Worm (Caenorhabditis elegans): ENCODE data around the gene F53A2.1.

Gene F53A2.1

DNA sequence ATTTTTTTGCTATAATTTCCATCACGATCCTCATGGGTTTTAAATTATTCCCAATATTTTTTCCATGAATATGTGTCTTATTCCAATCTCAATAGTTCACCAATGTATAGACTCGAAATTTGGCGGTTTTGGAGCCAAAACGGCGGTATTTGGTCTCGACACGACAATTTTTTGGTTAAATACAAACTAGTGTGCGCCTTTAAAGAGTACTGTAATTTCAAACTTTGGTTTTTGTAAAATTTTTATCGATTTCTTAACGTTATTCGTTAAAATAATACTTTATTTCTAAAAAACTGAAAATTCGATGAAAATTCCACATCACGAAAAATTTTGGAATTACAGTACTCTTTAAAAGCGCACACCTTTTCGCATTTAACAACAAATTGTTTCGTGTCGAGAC lies 10.0 kb downstream of the F53A2.1 start:
- TF ChIP-seq zfh-2 (GFP tag; conservative IDR thresholded peaks at IDR 0.05) = no peak
- TF ChIP-seq cebp-1 (GFP tag; IDR thresholded peaks at IDR 0.05) = no peak
- TF ChIP-seq cebp-1 (tag; optimal IDR thresholded peaks at IDR 0.05) = no peak
- TF ChIP-seq F33H1.4 (GFP tag; IDR thresholded peaks at IDR 0.05) = peak; percentile 48
- TF ChIP-seq lsl-1 (GFP tag; optimal IDR thresholded peaks at IDR 0.05) = peak; percentile 56
- TF ChIP-seq lin-40 (tag; optimal IDR thresholded peaks at IDR 0.05) = no peak
- no peak for TF ChIP-seq T26A5.8 (tag; optimal IDR thresholded peaks at IDR 0.05)
- no peak for TF ChIP-seq rec-8 (tag; optimal IDR thresholded peaks at IDR 0.05)
- TF ChIP-seq bed-2 (GFP tag; IDR thresholded peaks at IDR 0.05) = no peak
- TF ChIP-seq egl-18 (GFP tag; IDR thresholded peaks at IDR 0.05) = no peak
- TF ChIP-seq madf-6 (GFP tag; IDR thresholded peaks at IDR 0.05) = peak; percentile 50
- no peak for TF ChIP-seq ztf-25 (GFP tag; IDR thresholded peaks at IDR 0.05)
- no peak for TF ChIP-seq unc-62 (GFP tag; optimal IDR thresholded peaks at IDR 0.05)
- no peak for TF ChIP-seq F10E7.11 (tag; optimal IDR thresholded peaks at IDR 0.05)
- TF ChIP-seq hsf-1 (GFP tag; IDR thresholded peaks at IDR 0.05) = no peak
- no peak for TF ChIP-seq tlf-1 (GFP tag; optimal IDR thresholded peaks at IDR 0.05)
- no peak for TF ChIP-seq ztf-28 (GFP tag; IDR thresholded peaks at IDR 0.05)
- TF ChIP-seq atf-7 (tag; optimal IDR thresholded peaks at IDR 0.05) = no peak
- no peak for TF ChIP-seq F22D6.2 (tag; optimal IDR thresholded peaks at IDR 0.05)
- no peak for TF ChIP-seq attf-3 (GFP tag; conservative IDR thresholded peaks at IDR 0.05)

DNA sequence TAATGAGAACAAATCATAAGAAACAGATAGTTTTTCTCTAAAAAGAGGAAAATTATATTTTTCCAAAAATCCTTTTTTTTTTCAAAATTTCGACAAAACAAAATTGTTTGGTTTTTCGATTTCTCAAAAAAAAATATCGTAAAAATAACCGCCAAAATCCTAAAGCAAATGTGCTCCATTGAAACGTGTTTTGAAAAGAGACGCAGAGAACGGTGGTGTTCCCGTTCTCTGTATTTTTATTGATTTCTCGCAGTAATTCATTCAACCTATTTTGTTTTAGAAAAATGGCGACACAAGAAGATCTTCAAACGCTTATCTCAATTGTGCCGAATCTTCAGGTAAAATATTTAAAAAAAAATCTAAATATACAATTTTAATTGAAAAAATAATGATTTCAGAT lies 10.9 kb downstream of the F53A2.1 start, which contains the start of gene Y43F4B.10:
TSS of gene Y43F4B.10 (plus strand) at position 281 of the 400 bp plus-strand sequence.
- no peak for TF ChIP-seq F39B2.1 (GFP tag; IDR thresholded peaks at IDR 0.05)
- peak; percentile 10 for TF ChIP-seq attf-5 (GFP tag; optimal IDR thresholded peaks at IDR 0.05)

DNA sequence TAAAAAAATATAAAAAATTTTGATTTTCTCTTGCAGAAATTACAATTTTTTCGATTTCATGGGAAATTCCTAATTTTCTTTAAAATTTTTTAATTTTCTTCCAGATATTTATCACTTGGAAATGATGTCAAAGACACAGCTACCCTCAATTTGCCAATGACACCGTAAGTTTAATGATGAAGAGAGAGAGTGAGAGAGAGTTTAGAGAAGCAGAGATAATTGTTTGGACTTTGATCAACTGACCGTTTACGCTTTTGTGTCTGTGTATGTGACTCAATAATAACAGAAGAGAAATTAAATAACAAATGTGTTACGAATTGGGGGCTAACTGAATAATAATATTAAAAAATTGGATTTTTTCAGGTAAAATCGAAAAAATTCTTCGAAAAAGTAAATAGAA lies 14.1 kb downstream of the F53A2.1 start:
- TF ChIP-seq let-526 (GFP tag; IDR thresholded peaks at IDR 0.05) (no peak), attf-5 (GFP tag; optimal IDR thresholded peaks at IDR 0.05) (peak; percentile 27)

DNA sequence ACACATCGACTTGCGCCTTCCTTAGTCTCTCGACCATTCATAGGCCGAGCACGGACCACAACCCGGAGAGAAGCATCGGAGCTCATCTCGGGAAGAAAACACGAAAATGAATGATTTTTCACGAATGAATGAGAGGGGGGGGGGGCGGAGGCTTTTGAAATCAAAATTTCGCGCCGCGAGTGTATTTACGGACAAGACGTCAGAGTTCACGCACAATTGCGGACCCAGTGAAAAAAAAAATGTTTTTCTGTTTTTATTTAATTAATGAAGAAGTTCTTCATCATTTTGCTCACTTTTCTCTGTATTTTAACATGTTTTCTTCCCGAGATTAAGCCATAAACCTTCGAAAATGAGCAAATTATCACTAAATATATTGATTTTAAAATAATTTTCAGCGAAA lies 17.5 kb downstream of the F53A2.1 start, which contains the start of the genes klp-19 and slc-36.1:
TSS of gene klp-19 (minus strand) at position 153 of the 400 bp plus-strand sequence.
TSS of gene slc-36.1 (plus strand) at position 396 of the 400 bp plus-strand sequence.
- TF ChIP-seq ceh-58 (GFP tag; IDR thresholded peaks at IDR 0.05) = no peak
- no peak for TF ChIP-seq sptf-2 (GFP tag; optimal IDR thresholded peaks at IDR 0.05)
- TF ChIP-seq Y53G8AR.9 (GFP tag; conservative IDR thresholded peaks at IDR 0.05) = no peak
- TF ChIP-seq hmg-1.2 (GFP tag; IDR thresholded peaks at IDR 0.05) = peak; percentile 13; the same call in 1 of the 2 replicates
- TF ChIP-seq snpc-1.3 (tag; optimal IDR thresholded peaks at IDR 0.05; ENCODE audit: insufficient read depth) = peak; percentile 56
- no peak for TF ChIP-seq K11D2.4 (GFP tag; IDR thresholded peaks at IDR 0.05)
- TF ChIP-seq tbp1 (GFP tag; optimal IDR thresholded peaks at IDR 0.05) = peak; percentile 11
- no peak for TF ChIP-seq F57A8.1 (GFP tag; optimal IDR thresholded peaks at IDR 0.05)
- TF ChIP-seq K12H6.12 (tag; optimal IDR thresholded peaks at IDR 0.05) = no peak
- TF ChIP-seq nfyb-1 (GFP tag; IDR thresholded peaks at IDR 0.05) = no peak
- TF ChIP-seq ztf-25 (GFP tag; IDR thresholded peaks at IDR 0.05) = no peak
- TF ChIP-seq hmg-20 (GFP tag; IDR thresholded peaks at IDR 0.05) = no peak
- no peak for TF ChIP-seq attf-5 (GFP tag; optimal IDR thresholded peaks at IDR 0.05)
- peak; percentile 64 for TF ChIP-seq lsl-1 (GFP tag; optimal IDR thresholded peaks at IDR 0.05)
- TF ChIP-seq xnd-1 (tag; optimal IDR thresholded peaks at IDR 0.05) = peak; percentile 60
- peak; percentile 51 for TF ChIP-seq snpc-3.4 (tag; optimal IDR thresholded peaks at IDR 0.05)
- TF ChIP-seq egl-18 (GFP tag; IDR thresholded peaks at IDR 0.05) = no peak
- TF ChIP-seq ccch-3 (GFP tag; optimal IDR thresholded peaks at IDR 0.05) = no peak
- peak; percentile 48 for TF ChIP-seq ceh-100 (GFP tag; IDR thresholded peaks at IDR 0.05)
- no peak for TF ChIP-seq attf-3 (GFP tag; conservative IDR thresholded peaks at IDR 0.05)
- TF ChIP-seq hsf-1 (GFP tag; IDR thresholded peaks at IDR 0.05) = no peak
- TF ChIP-seq athp-1 (tag; optimal IDR thresholded peaks at IDR 0.05) = peak; percentile 53
- TF ChIP-seq die-1 (tag; optimal IDR thresholded peaks at IDR 0.05) = no peak
- no peak for TF ChIP-seq B0019.2 (GFP tag; conservative IDR thresholded peaks at IDR 0.05)
- no peak for TF ChIP-seq snpc-4 (GFP tag; optimal IDR thresholded peaks at IDR 0.05)
- no peak for TF ChIP-seq snpc-4 (tag; optimal IDR thresholded peaks at IDR 0.05)
- no peak for TF ChIP-seq lin-40 (tag; optimal IDR thresholded peaks at IDR 0.05)
- TF ChIP-seq rcor-1 (GFP tag; IDR thresholded peaks at IDR 0.05) = peak; percentile 47
